ENCODE assay signal across 5 fruit fly cellular contexts in the genomic region with DNA sequence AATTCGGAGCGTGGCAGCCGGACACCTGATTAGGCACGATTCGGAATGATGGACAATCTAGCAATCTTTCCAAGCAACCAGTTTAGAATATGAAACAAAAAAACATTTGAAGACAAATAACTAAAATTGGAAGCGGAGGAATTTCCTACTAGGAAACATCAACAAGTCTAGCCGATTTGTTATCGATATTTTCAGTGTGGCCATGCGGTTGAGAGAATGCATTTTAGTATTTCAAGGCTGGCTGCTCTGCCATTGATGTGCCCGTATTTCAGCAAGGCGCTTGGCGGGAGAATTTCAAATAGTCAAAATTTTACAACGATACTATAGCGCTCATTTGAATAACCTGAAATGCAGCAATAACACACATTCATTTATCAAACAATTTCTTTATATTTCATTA.
TF ChIP-seq lines count a peak whose summit lies in the region.

A gene (minus strand): TSS at position 186 of the 400 bp plus-strand sequence.

- TF ChIP-seq CTCF in S2 (optimal IDR thresholded peaks at IDR 0.05; lab: Kevin White, UChicago), result peak; percentile 49 to 50
- TF ChIP-seq CTCF in whole organism, embryonic (GFP tag; optimal IDR thresholded peaks at IDR 0.05; lab: Kevin White, UChicago), result peak; percentile 57

TF ChIP-seq in whole organism, adult, 20 proteins besides CTCF, POLR2A, EP300 and RAD21:
- peak; percentile 49 for TF ChIP-seq bab1 (GFP tag; optimal IDR thresholded peaks at IDR 0.05; lab: Kevin White, UChicago)
- TF ChIP-seq Hr96 (GFP tag; optimal IDR thresholded peaks at IDR 0.05; lab: Kevin White, UChicago), result no peak

TF ChIP-seq in whole organism, embryonic, 481 proteins besides CTCF, POLR2A, EP300 and RAD21 (continues in another document):
- TF ChIP-seq bbx (GFP tag; IDR thresholded peaks at IDR 0.05; lab: Robert Waterston, UW; ENCODE audit: partially characterized antibody), result peak; percentile 81
- TF ChIP-seq CG6791 (GFP tag; IDR thresholded peaks at IDR 0.05; lab: Robert Waterston, UW; ENCODE audit: partially characterized antibody), result peak; percentile 69; the same call in 2 of the 3 replicates
- peak; percentile 63 for TF ChIP-seq vnd (GFP tag; IDR thresholded peaks at IDR 0.05; lab: Robert Waterston, UW; ENCODE audit: partially characterized antibody)
- no peak for TF ChIP-seq repo (GFP tag; optimal IDR thresholded peaks at IDR 0.05; lab: Kevin White, UChicago)
- peak; percentile 82 for TF ChIP-seq Dref (GFP tag; IDR thresholded peaks at IDR 0.05; lab: Robert Waterston, UW)
- TF ChIP-seq Dll (GFP tag; IDR thresholded peaks at IDR 0.05; lab: Robert Waterston, UW; ENCODE audit: partially characterized antibody), result peak; percentile 87
- peak; percentile 69 for TF ChIP-seq HLH4C (GFP tag; IDR thresholded peaks at IDR 0.05; lab: Robert Waterston, UW; ENCODE audit: partially characterized antibody)
- TF ChIP-seq Lhr (GFP tag; optimal IDR thresholded peaks at IDR 0.05; lab: Kevin White, UChicago), result peak; percentile 60
- peak; percentile 89 for TF ChIP-seq unc-4 (GFP tag; IDR thresholded peaks at IDR 0.05; lab: Robert Waterston, UW; ENCODE audit: partially characterized antibody)
- TF ChIP-seq CG14710 (tag; optimal IDR thresholded peaks at IDR 0.05; lab: Kevin White, UChicago), result peak; percentile 53
- TF ChIP-seq nmo (GFP tag; optimal IDR thresholded peaks at IDR 0.05; lab: Kevin White, UChicago), result peak; percentile 55
- TF ChIP-seq CG15601 (tag; optimal IDR thresholded peaks at IDR 0.05; lab: Kevin White, UChicago), result peak; percentile 7
- peak; percentile 61 for TF ChIP-seq HmgD (GFP tag; optimal IDR thresholded peaks at IDR 0.05; lab: Kevin White, UChicago)
- TF ChIP-seq Ets65A (GFP tag; lab: Kevin White, UChicago), result peak; percentile 55
- TF ChIP-seq Dp (GFP tag; optimal IDR thresholded peaks at IDR 0.05; lab: Kevin White, UChicago), result peak; percentile 98
- TF ChIP-seq stwl (tag; optimal IDR thresholded peaks at IDR 0.05; lab: Kevin White, UChicago), result peak; percentile 85
- peak; percentile 15 for TF ChIP-seq NfI (GFP tag; optimal IDR thresholded peaks at IDR 0.05; lab: Kevin White, UChicago)
- TF ChIP-seq Chrac-16 (GFP tag; optimal IDR thresholded peaks at IDR 0.05; lab: Kevin White, UChicago), result no peak
- TF ChIP-seq CG42726 (GFP tag; IDR thresholded peaks at IDR 0.05; lab: Robert Waterston, UW; ENCODE audit: partially characterized antibody), result peak; percentile 26; the same call in 1 of the 2 replicates
- TF ChIP-seq CG16813 (GFP tag; IDR thresholded peaks at IDR 0.05; lab: Robert Waterston, UW; ENCODE audit: partially characterized antibody), result peak; percentile 80
- TF ChIP-seq Myb (GFP tag; optimal IDR thresholded peaks at IDR 0.05; lab: Kevin White, UChicago), result peak; percentile 35
- peak; percentile 53; the same call in 1 of the 2 replicates for TF ChIP-seq nerfin-2 (GFP tag; IDR thresholded peaks at IDR 0.05; lab: Robert Waterston, UW; ENCODE audit: partially characterized antibody)
- no peak for TF ChIP-seq cwo (GFP tag; optimal IDR thresholded peaks at IDR 0.05; lab: Kevin White, UChicago)
- peak; percentile 9 for TF ChIP-seq mam (GFP tag; optimal IDR thresholded peaks at IDR 0.05; lab: Kevin White, UChicago)

TF ChIP-seq in whole organism, prepupa, 60 proteins besides CTCF, POLR2A, EP300 and RAD21:
- peak; percentile 15 for TF ChIP-seq esn (GFP tag; optimal IDR thresholded peaks at IDR 0.05; lab: Kevin White, UChicago)
- TF ChIP-seq Eip93F (GFP tag; optimal IDR thresholded peaks at IDR 0.05; lab: Kevin White, UChicago), result no peak
- TF ChIP-seq Hr39 (GFP tag; optimal IDR thresholded peaks at IDR 0.05; lab: Kevin White, UChicago), result peak; percentile 0
- no peak for TF ChIP-seq Sox14 (GFP tag; optimal IDR thresholded peaks at IDR 0.05; lab: Kevin White, UChicago)
- TF ChIP-seq Hr4 (GFP tag; optimal IDR thresholded peaks at IDR 0.05; lab: Kevin White, UChicago), result no peak
- TF ChIP-seq Eip78C (GFP tag; lab: Kevin White, UChicago), result peak; percentile 4
- TF ChIP-seq fkh (GFP tag; optimal IDR thresholded peaks at IDR 0.05; lab: Kevin White, UChicago), result peak; percentile 24
- TF ChIP-seq Blimp-1 (GFP tag; optimal IDR thresholded peaks at IDR 0.05; lab: Kevin White, UChicago), result no peak

TF ChIP-seq in whole organism, wandering third instar larva, 38 proteins besides CTCF, POLR2A, EP300 and RAD21:
- TF ChIP-seq ey (GFP tag; optimal IDR thresholded peaks at IDR 0.05; lab: Kevin White, UChicago) (peak; percentile 10), pan (optimal IDR thresholded peaks at IDR 0.05; lab: Kevin White, UChicago) (no peak), h (GFP tag; optimal IDR thresholded peaks at IDR 0.05; lab: Kevin White, UChicago) (peak; percentile 7), Dfd (GFP tag; optimal IDR thresholded peaks at IDR 0.05; lab: Kevin White, UChicago) (no peak), Rel (GFP tag; optimal IDR thresholded peaks at IDR 0.05; lab: Kevin White, UChicago) (no peak), Rel (tag; optimal IDR thresholded peaks at IDR 0.05; lab: Kevin White, UChicago) (peak; percentile 45)
